Worm (Caenorhabditis elegans) whole organism, L4 larva: ENCODE data around the gene col-83.

Source experiments
- dpl-1 ChIP-seq: fragments of 150-350 bp; optimal IDR thresholded peaks from 2 replicates; lab custom pipeline; 2014; ENCODE audit warnings: missing biosample characterization, missing genetic modification reagents, missing genetic modification characterization
- mxl-2 ChIP-seq: fragments of 200-800 bp; sonication (Bioruptor generic); conservative IDR thresholded peaks from 2 replicates; pipeline ENCODE4 v1.3.6; 2022; ENCODE audit warnings: missing genetic modification reagents, missing genetic modification characterization, missing compliant biosample characterization
- pha-4 ChIP-seq, 2 experiments: fragments of 150-350 bp in 1 of 2; fragments of 200-800 bp in 1 of 2; sonication (Bioruptor generic) in 1 of 2; IDR thresholded peaks in 1 of 2; optimal IDR thresholded peaks in 1 of 2; 2 replicates each; pipeline versions ENCODE4 v1.3.6 to Lab custom; 2014 to 2022; ENCODE audit warnings: missing genetic modification characterization in 2 of 2, missing genetic modification reagents in 2 of 2, missing biosample characterization in 1 of 2, missing compliant biosample characterization in 1 of 2
- unc-130 ChIP-seq: sonication (generic microtip); optimal IDR thresholded peaks from 2 replicates; lab custom pipeline; 2016; ENCODE audit warnings: missing genetic modification reagents, missing genetic modification characterization, missing compliant biosample characterization

ce11 chrII:11030297-11030696 is 15.5 kb downstream of the col-83 start, which contains the start of gene nlp-18:
- TF ChIP-seq unc-130 (GFP tag; lab: Kevin White, UChicago), result no peak
- TF ChIP-seq dpl-1 (GFP tag; lab: Kevin White, UChicago), result no peak
- no peak for TF ChIP-seq pha-4 (GFP tag; IDR thresholded peaks at IDR 0.05; lab: Robert Waterston, UW)
- TF ChIP-seq pha-4 (tag; optimal IDR thresholded peaks at IDR 0.05; lab: Kevin White, UChicago), result no peak
- TF ChIP-seq mxl-2, result no peak
